Fruit fly (Drosophila melanogaster): Measurements from ENCODE around the gene CG16782.
A peak's percentile ranks its signal among the peaks of the same experiment; 100 is the strongest.

Gene CG16782

DNA sequence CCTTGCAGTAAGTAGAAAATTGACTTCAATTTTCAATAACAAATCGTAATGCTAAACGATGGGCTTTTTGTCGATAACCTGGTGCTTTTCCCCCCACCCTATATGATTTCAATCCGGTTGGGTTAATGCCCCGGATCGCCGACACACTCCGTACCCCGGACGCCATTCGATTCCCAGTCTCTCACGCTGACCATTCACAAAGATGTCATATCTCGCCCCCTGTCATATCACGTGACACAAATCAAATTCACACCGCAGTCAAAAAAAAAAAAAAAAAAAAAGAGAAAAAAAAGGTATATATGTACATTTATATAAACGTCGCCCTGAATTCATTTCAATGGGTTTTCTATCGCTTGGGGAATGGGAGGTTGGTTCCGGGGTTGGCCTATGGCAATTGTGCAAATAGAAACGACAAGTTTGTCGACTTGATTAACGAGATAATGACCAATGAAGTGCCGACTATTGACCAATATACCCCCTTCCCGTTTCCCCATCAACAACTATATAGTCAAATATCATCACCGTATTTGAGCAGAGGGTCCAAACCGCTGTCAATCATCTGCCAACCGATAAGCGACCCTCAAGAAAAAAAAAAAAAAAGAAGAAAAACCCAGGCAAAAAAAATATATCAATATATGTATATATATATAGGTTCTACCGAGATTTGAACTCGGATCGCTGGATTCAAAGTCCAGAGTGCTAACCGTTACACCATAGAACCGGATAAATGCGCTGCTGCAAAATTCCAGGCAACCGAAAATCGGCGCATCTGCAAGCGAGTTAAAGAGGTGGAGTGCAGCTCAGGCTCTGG lies 33.0 kb downstream of the CG16782 start (continued):
- peak; percentile 14 for TF ChIP-seq salm (tag; optimal IDR thresholded peaks at IDR 0.05)
- no peak for TF ChIP-seq CG11504 (tag; optimal IDR thresholded peaks at IDR 0.05)
- no peak for TF ChIP-seq tna (GFP tag; IDR thresholded peaks at IDR 0.05; ENCODE audit: partially characterized antibody)
- TF ChIP-seq Bgb (GFP tag; IDR thresholded peaks at IDR 0.05; ENCODE audit: partially characterized antibody), result peak; percentile 13; the same call in 1 of the 2 replicates
- no peak for TF ChIP-seq CG10274 (GFP tag; optimal IDR thresholded peaks at IDR 0.05)
- TF ChIP-seq zf30C (GFP tag; optimal IDR thresholded peaks at IDR 0.05), result no peak
- no peak for TF ChIP-seq Nf-YC (tag; optimal IDR thresholded peaks at IDR 0.05)
- TF ChIP-seq NFAT (GFP tag; IDR thresholded peaks at IDR 0.05), result no peak
- no peak for TF ChIP-seq pros (GFP tag; optimal IDR thresholded peaks at IDR 0.05)
- no peak for TF ChIP-seq CG1603 (tag; optimal IDR thresholded peaks at IDR 0.05)
- no peak for TF ChIP-seq CG13775 (GFP tag; optimal IDR thresholded peaks at IDR 0.05)
- TF ChIP-seq CG17385 (GFP tag; optimal IDR thresholded peaks at IDR 0.05), result no peak
- no peak for TF ChIP-seq CG4328 (GFP tag; optimal IDR thresholded peaks at IDR 0.05)
- TF ChIP-seq CG9797 (GFP tag; optimal IDR thresholded peaks at IDR 0.05), result no peak
- TF ChIP-seq Dad (GFP tag; optimal IDR thresholded peaks at IDR 0.05), result no peak
- TF ChIP-seq CG2202 (tag; optimal IDR thresholded peaks at IDR 0.05), result no peak
- TF ChIP-seq pum (GFP tag; optimal IDR thresholded peaks at IDR 0.05), result no peak
- no peak for TF ChIP-seq CG12219 (GFP tag; optimal IDR thresholded peaks at IDR 0.05)
- peak; percentile 62; the same call in 1 of the 2 replicates for TF ChIP-seq amos (GFP tag; IDR thresholded peaks at IDR 0.05; ENCODE audit: partially characterized antibody)
- no peak for TF ChIP-seq tio (GFP tag; optimal IDR thresholded peaks at IDR 0.05)
- no peak for TF ChIP-seq nom (GFP tag; optimal IDR thresholded peaks at IDR 0.05)
- TF ChIP-seq GATAe (GFP tag; conservative IDR thresholded peaks at IDR 0.05), result no peak
- no peak for TF ChIP-seq gcm (GFP tag; optimal IDR thresholded peaks at IDR 0.05)
- TF ChIP-seq HmgD (GFP tag; optimal IDR thresholded peaks at IDR 0.05), result no peak
- no peak for TF ChIP-seq CG3163 (GFP tag; optimal IDR thresholded peaks at IDR 0.05)
- TF ChIP-seq croc (GFP tag; conservative IDR thresholded peaks at IDR 0.05), result no peak
- no peak for TF ChIP-seq CG5180 (GFP tag; optimal IDR thresholded peaks at IDR 0.05)
- no peak for TF ChIP-seq CG4730 (GFP tag; IDR thresholded peaks at IDR 0.05)
- no peak for TF ChIP-seq Fer2 (tag; optimal IDR thresholded peaks at IDR 0.05)
- no peak for TF ChIP-seq CG10654 (GFP tag; optimal IDR thresholded peaks at IDR 0.05)
- TF ChIP-seq CG10979 (tag; optimal IDR thresholded peaks at IDR 0.05), result no peak
- TF ChIP-seq Taf1 (GFP tag; IDR thresholded peaks at IDR 0.05), result no peak
- no peak for TF ChIP-seq dpn (GFP tag; optimal IDR thresholded peaks at IDR 0.05)
- no peak for TF ChIP-seq ftz-f1 (GFP tag; optimal IDR thresholded peaks at IDR 0.05)
- TF ChIP-seq CG1832 (GFP tag; optimal IDR thresholded peaks at IDR 0.05), result no peak
- no peak for TF ChIP-seq HLH4C (GFP tag; IDR thresholded peaks at IDR 0.05; ENCODE audit: partially characterized antibody)
- no peak for TF ChIP-seq CG3995 (GFP tag; optimal IDR thresholded peaks at IDR 0.05)
- no peak for TF ChIP-seq CG17912 (GFP tag; optimal IDR thresholded peaks at IDR 0.05)
- no peak for TF ChIP-seq CG8290 (GFP tag; optimal IDR thresholded peaks at IDR 0.05)
- TF ChIP-seq CG8290 (tag; optimal IDR thresholded peaks at IDR 0.05), result no peak
- TF ChIP-seq Med (GFP tag), result peak; percentile 52
- no peak for TF ChIP-seq cad (GFP tag; optimal IDR thresholded peaks at IDR 0.05)
- no peak for TF ChIP-seq tll (GFP tag; optimal IDR thresholded peaks at IDR 0.05)
- TF ChIP-seq CG34376 (GFP tag; optimal IDR thresholded peaks at IDR 0.05), result no peak
- no peak for TF ChIP-seq NC2α (GFP tag; optimal IDR thresholded peaks at IDR 0.05)
- TF ChIP-seq E2f2 (GFP tag; IDR thresholded peaks at IDR 0.05), result no peak
- TF ChIP-seq odd (GFP tag; optimal IDR thresholded peaks at IDR 0.05), result no peak
- no peak for TF ChIP-seq Aef1 (GFP tag; IDR thresholded peaks at IDR 0.05)
- no peak for TF ChIP-seq ac (GFP tag; optimal IDR thresholded peaks at IDR 0.05)
